Worm (Caenorhabditis elegans) whole organism, midembryonic: ENCODE measurements around the gene pst-2.

Experiments
- T22C8.4 ChIP-seq: fragments of 200-800 bp; sonication (Bioruptor generic); IDR thresholded peaks from 2 replicates; pipeline ENCODE4 v1.3.6; 2022; ENCODE audit warnings: missing genetic modification characterization, missing compliant biosample characterization
- cog-1 ChIP-seq: sonication (generic microtip); optimal IDR thresholded peaks from 2 replicates; lab custom pipeline; 2016; ENCODE audit warnings: missing genetic modification characterization, missing compliant biosample characterization
- med-1 ChIP-seq: sonication (generic microtip); optimal IDR thresholded peaks from 2 replicates; lab custom pipeline; 2017; ENCODE audit warnings: missing genetic modification characterization, mild to moderate bottlenecking, missing compliant biosample characterization, antibody characterized with exemption, missing genetic modification reagents; ENCODE audit not compliant: insufficient read depth
- tab-1 ChIP-seq: fragments of 200-800 bp; sonication (Bioruptor generic); IDR thresholded peaks from 2 replicates; pipeline ENCODE4 v1.3.6; 2022; ENCODE audit warnings: missing genetic modification characterization, missing compliant biosample characterization
- ztf-23 ChIP-seq: fragments of 200-800 bp; sonication (Bioruptor generic); IDR thresholded peaks from 2 replicates; pipeline ENCODE4 v1.3.6; 2022; ENCODE audit warnings: missing genetic modification reagents, missing genetic modification characterization, missing compliant biosample characterization
- ztf-29 ChIP-seq: fragments of 200-800 bp; sonication (Bioruptor generic); IDR thresholded peaks from 2 replicates; pipeline ENCODE4 v1.3.6; 2022; ENCODE audit warnings: missing genetic modification reagents, missing genetic modification characterization, missing compliant biosample characterization

- TF ChIP-seq tab-1 (no peak), ztf-29 (GFP tag; lab: Robert Waterston, UW) (no peak), med-1 (GFP tag; lab: Kevin White, UChicago) (no peak), cog-1 (tag; lab: Kevin White, UChicago) (no peak), ztf-23 (no peak), T22C8.4 (GFP tag; lab: Robert Waterston, UW) (no peak)
Measured at ce11 chrIII:5697266-5697665, 17.0 kb downstream of the pst-2 start, which contains the start of gene B0336.7.
